Fruit fly (Drosophila melanogaster): Measurements from ENCODE around the gene CG13678.

The CG13678 gene

DNA sequence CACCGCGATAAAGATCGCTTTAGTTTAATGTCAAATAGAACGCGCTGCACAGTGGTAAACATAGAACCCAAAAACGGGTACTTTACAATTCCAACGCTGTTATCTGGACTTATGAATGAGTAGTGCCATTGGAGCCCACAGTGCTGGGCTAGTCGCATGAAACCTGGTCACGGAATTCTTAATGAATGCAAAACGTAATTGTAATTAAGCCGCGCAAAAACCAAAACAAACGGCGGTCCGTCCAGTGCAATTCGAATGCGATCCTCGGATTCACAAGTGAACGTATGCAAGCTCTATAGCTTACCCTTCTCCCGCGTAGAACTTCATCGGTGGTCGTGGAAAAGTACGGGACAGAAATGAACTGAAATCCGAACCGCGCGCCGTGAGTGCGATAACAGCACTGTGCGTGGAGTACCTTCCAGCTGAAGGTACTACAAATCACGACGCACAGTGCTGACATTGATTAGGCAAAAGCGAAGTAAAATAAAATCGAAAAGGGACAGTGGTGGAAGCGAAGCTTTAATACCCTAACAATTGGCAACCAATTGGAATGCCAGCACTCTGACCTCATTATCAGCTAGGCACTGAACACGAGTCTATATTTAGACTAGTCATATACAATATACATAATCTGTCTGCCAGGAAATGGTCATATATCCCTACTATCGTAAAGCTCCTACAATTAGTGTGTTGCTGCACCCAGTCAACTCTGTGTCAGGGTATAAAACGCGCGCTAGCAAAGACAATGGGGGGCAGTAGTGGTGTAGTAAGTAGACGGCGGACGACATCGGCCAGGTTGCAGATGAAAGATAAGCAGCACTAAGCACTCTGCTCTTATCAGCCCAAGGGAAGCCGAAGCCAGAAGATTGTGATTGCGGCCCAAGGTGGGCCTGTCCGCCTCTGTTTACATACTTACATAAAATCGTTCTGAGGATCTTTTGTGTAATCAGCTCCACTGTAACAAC, 36.4 kb upstream of the CG13678 start (continued):
- peak; percentile 2 for TF ChIP-seq CG6654 (GFP tag; optimal IDR thresholded peaks at IDR 0.05)
- peak; percentile 58 for TF ChIP-seq CG30403 (GFP tag; optimal IDR thresholded peaks at IDR 0.05)
- TF ChIP-seq CG17361 (GFP tag; IDR thresholded peaks at IDR 0.05) = 0 out of 3 replicates have a peak, but pooled peaks have one; percentile 45
- TF ChIP-seq klu (GFP tag; IDR thresholded peaks at IDR 0.05) = 0 out of 2 replicates have a peak, but pooled peaks have one; percentile 13
- TF ChIP-seq dpn (GFP tag; optimal IDR thresholded peaks at IDR 0.05) = peak; percentile 38 to 48
- peak; percentile 69 for TF ChIP-seq slbo (GFP tag; IDR thresholded peaks at IDR 0.05)
- TF ChIP-seq CG31441 (GFP tag; IDR thresholded peaks at IDR 0.05) = peak; percentile 51
- peak; percentile 21 for TF ChIP-seq CG6254 (GFP tag; optimal IDR thresholded peaks at IDR 0.05)
- peak; percentile 26 for TF ChIP-seq chn (GFP tag; optimal IDR thresholded peaks at IDR 0.05)
- no peak for TF ChIP-seq CG2129 (GFP tag; IDR thresholded peaks at IDR 0.05; ENCODE audit: partially characterized antibody)
- no peak for TF ChIP-seq CG4282 (GFP tag; optimal IDR thresholded peaks at IDR 0.05)
- TF ChIP-seq CG9215 (GFP tag; IDR thresholded peaks at IDR 0.05) = peak; percentile 38
- no peak for TF ChIP-seq CG8478 (optimal IDR thresholded peaks at IDR 0.05)
- peak; percentile 27 for TF ChIP-seq CG1647 (GFP tag; optimal IDR thresholded peaks at IDR 0.05)
- TF ChIP-seq pb (GFP tag; optimal IDR thresholded peaks at IDR 0.05) = peak; percentile 31
- TF ChIP-seq Drgx (GFP tag; IDR thresholded peaks at IDR 0.05) = no peak
- TF ChIP-seq Jarid2 (GFP tag; optimal IDR thresholded peaks at IDR 0.05) = peak; percentile 30
- TF ChIP-seq bsh (GFP tag; optimal IDR thresholded peaks at IDR 0.05) = peak in 1 of 2 experiments; percentile 34
- peak; percentile 63 for TF ChIP-seq lmd (GFP tag; IDR thresholded peaks at IDR 0.05)
- TF ChIP-seq peb (GFP tag; IDR thresholded peaks at IDR 0.05) = peak; percentile 14; the same call in 1 of the 2 replicates
- TF ChIP-seq CG6765 (GFP tag; optimal IDR thresholded peaks at IDR 0.05) = peak; percentile 4
- peak; percentile 20 for TF ChIP-seq oc (tag; optimal IDR thresholded peaks at IDR 0.05)
- TF ChIP-seq trem (tag; optimal IDR thresholded peaks at IDR 0.05) = no peak
- no peak for TF ChIP-seq Dp (GFP tag; optimal IDR thresholded peaks at IDR 0.05)
- peak; percentile 55 for TF ChIP-seq CG10209 (GFP tag; optimal IDR thresholded peaks at IDR 0.05)
- TF ChIP-seq CG31224 (GFP tag; IDR thresholded peaks at IDR 0.05) = 0 out of 2 replicates have a peak, but pooled peaks have one; percentile 16
- peak; percentile 46 for TF ChIP-seq zfh2 (GFP tag; optimal IDR thresholded peaks at IDR 0.05)
- 0 out of 3 replicates have a peak, but pooled peaks have one; percentile 37 for TF ChIP-seq ase (GFP tag; IDR thresholded peaks at IDR 0.05)
- no peak for TF ChIP-seq gce (GFP tag; IDR thresholded peaks at IDR 0.05)
- TF ChIP-seq CG11504 (tag; optimal IDR thresholded peaks at IDR 0.05) = peak; percentile 57
- TF ChIP-seq CG12219 (GFP tag; optimal IDR thresholded peaks at IDR 0.05) = peak; percentile 18
- TF ChIP-seq ci (GFP tag; IDR thresholded peaks at IDR 0.05) = peak; percentile 13; the same call in 1 of the 3 replicates
- TF ChIP-seq cwo (GFP tag; optimal IDR thresholded peaks at IDR 0.05) = peak; percentile 79
- TF ChIP-seq fd96Cb (tag; optimal IDR thresholded peaks at IDR 0.05) = peak; percentile 7
- TF ChIP-seq CG3995 (GFP tag; optimal IDR thresholded peaks at IDR 0.05) = peak; percentile 68
- TF ChIP-seq CG13424 (tag; optimal IDR thresholded peaks at IDR 0.05) = peak; percentile 30
- TF ChIP-seq Lim3 (GFP tag; IDR thresholded peaks at IDR 0.05) = no peak
- TF ChIP-seq CG6813 (GFP tag; optimal IDR thresholded peaks at IDR 0.05) = peak; percentile 34
- TF ChIP-seq bowl (GFP tag; IDR thresholded peaks at IDR 0.05) = no peak
- peak; percentile 92 for TF ChIP-seq CG10543 (GFP tag; optimal IDR thresholded peaks at IDR 0.05)
- TF ChIP-seq CG34422 (GFP tag; IDR thresholded peaks at IDR 0.05) = peak; percentile 54; the same call in 2 of the 3 replicates
- peak; percentile 42 for TF ChIP-seq CG1602 (GFP tag; optimal IDR thresholded peaks at IDR 0.05)
- no peak for TF ChIP-seq CG7745 (tag; optimal IDR thresholded peaks at IDR 0.05)
- TF ChIP-seq CG1529 (GFP tag; optimal IDR thresholded peaks at IDR 0.05) = peak; percentile 2
- no peak for TF ChIP-seq H15 (GFP tag; IDR thresholded peaks at IDR 0.05)
- TF ChIP-seq zen (tag; optimal IDR thresholded peaks at IDR 0.05) = no peak
- TF ChIP-seq pzg (GFP tag; optimal IDR thresholded peaks at IDR 0.05) = no peak
- TF ChIP-seq CG14860 (GFP tag; IDR thresholded peaks at IDR 0.05; ENCODE audit: partially characterized antibody) = no peak

Measured in whole organism, embryonic.